Fruit fly (Drosophila melanogaster): Measurements from ENCODE around the gene CG45075.

CG45075 gene

DNA sequence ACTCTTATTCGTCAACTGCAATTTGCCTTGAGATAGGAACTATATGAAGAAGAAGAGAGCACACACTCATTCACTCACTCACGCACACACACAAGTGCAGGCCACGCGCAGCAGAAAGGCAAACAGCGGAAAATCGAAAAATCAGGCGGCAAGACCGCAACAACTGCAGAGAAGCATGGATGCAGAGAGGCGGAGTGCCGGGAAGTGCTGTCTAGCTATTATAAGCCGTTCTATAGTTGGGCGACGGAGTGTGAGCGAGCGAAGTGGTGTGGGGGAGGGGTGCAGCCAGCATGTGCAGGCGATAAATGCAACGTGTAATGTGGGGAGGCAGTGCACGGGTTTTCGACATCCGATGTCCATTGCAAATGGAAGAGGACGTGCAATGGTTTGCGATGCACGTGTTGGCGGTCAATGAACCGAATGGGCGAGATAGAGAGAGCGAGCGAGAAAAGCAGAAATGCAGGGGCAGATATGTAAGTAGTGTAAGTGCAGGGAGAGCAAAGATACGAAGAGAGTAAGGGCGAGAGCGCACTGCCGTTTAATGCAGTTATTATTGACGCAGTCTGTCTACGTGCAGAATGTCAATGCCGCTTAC, 12.4 kb upstream of the CG45075 start (continued):
- TF ChIP-seq ham (GFP tag; IDR thresholded peaks at IDR 0.05) (no peak), CG8281 (tag; optimal IDR thresholded peaks at IDR 0.05) (no peak), CG10209 (GFP tag; optimal IDR thresholded peaks at IDR 0.05) (no peak), ato (GFP tag; IDR thresholded peaks at IDR 0.05; ENCODE audit: partially characterized antibody) (no peak), croc (GFP tag; conservative IDR thresholded peaks at IDR 0.05) (no peak), CG12071 (GFP tag; optimal IDR thresholded peaks at IDR 0.05) (no peak), Elba2 (GFP tag; optimal IDR thresholded peaks at IDR 0.05) (peak; percentile 73), Dref (GFP tag; IDR thresholded peaks at IDR 0.05) (no peak), sisA (GFP tag; IDR thresholded peaks at IDR 0.05) (no peak), CG4404 (GFP tag; IDR thresholded peaks at IDR 0.05) (no peak), Med (GFP tag) (peak; percentile 77), bowl (GFP tag; IDR thresholded peaks at IDR 0.05) (no peak), twi (tag; optimal IDR thresholded peaks at IDR 0.05) (peak; percentile 100), CG12219 (GFP tag; optimal IDR thresholded peaks at IDR 0.05) (no peak), B-H1 (GFP tag; IDR thresholded peaks at IDR 0.05) (no peak), Side (GFP tag; optimal IDR thresholded peaks at IDR 0.05) (no peak), CG11695 (GFP tag; IDR thresholded peaks at IDR 0.05) (no peak), usp (GFP tag; optimal IDR thresholded peaks at IDR 0.05) (peak; percentile 34), crp (GFP tag; optimal IDR thresholded peaks at IDR 0.05) (peak in 1 of 2 experiments; percentile 23), Dek (tag; optimal IDR thresholded peaks at IDR 0.05) (no peak), Poxn (GFP tag; IDR thresholded peaks at IDR 0.05) (no peak), CG8924 (tag; optimal IDR thresholded peaks at IDR 0.05) (peak; percentile 32), Doc2 (GFP tag; IDR thresholded peaks at IDR 0.05) (no peak), tin (GFP tag; optimal IDR thresholded peaks at IDR 0.05) (no peak), CG7271 (tag; optimal IDR thresholded peaks at IDR 0.05) (no peak), Lim3 (GFP tag; IDR thresholded peaks at IDR 0.05) (no peak), zfh1 (GFP tag; IDR thresholded peaks at IDR 0.05) (no peak), mirr (GFP tag; optimal IDR thresholded peaks at IDR 0.05) (no peak), az2 (GFP tag; optimal IDR thresholded peaks at IDR 0.05) (no peak), CG6854 (GFP tag; optimal IDR thresholded peaks at IDR 0.05) (no peak), CG17829 (tag; optimal IDR thresholded peaks at IDR 0.05) (peak; percentile 46), run (tag; optimal IDR thresholded peaks at IDR 0.05) (no peak), maf-S (GFP tag; optimal IDR thresholded peaks at IDR 0.05) (no peak), CG10462 (GFP tag; optimal IDR thresholded peaks at IDR 0.05) (no peak), CG10959 (GFP tag; IDR thresholded peaks at IDR 0.05) (no peak), CoRest (tag; optimal IDR thresholded peaks at IDR 0.05) (no peak), fd96Cb (tag; optimal IDR thresholded peaks at IDR 0.05) (no peak), Dbx (GFP tag; IDR thresholded peaks at IDR 0.05) (no peak), h (optimal IDR thresholded peaks at IDR 0.05) (no peak), psq (GFP tag; optimal IDR thresholded peaks at IDR 0.05) (no peak), wek (GFP tag; optimal IDR thresholded peaks at IDR 0.05) (no peak), CG6791 (GFP tag; IDR thresholded peaks at IDR 0.05; ENCODE audit: partially characterized antibody) (peak; percentile 52; the same call in 1 of the 3 replicates), ems (GFP tag; optimal IDR thresholded peaks at IDR 0.05) (no peak), ara (GFP tag; IDR thresholded peaks at IDR 0.05) (peak; percentile 13; the same call in 1 of the 2 replicates), Rfx (GFP tag; IDR thresholded peaks at IDR 0.05) (no peak), BtbVII (GFP tag; optimal IDR thresholded peaks at IDR 0.05) (no peak), abd-A (tag; optimal IDR thresholded peaks at IDR 0.05) (peak; percentile 55), Doc3 (GFP tag; IDR thresholded peaks at IDR 0.05; ENCODE audit: partially characterized antibody) (no peak), CG15479 (GFP tag; optimal IDR thresholded peaks at IDR 0.05) (peak; percentile 100), HHEX (GFP tag; optimal IDR thresholded peaks at IDR 0.05) (no peak), CG30403 (GFP tag; optimal IDR thresholded peaks at IDR 0.05) (no peak)

Measured in whole organism, embryonic.